Fruit fly (Drosophila melanogaster) whole organism, embryonic: ENCODE data around the gene CG31126.

Source experiments
- Ada2b ChIP-seq: fragments of 200-800 bp; sonication (Bioruptor generic); IDR thresholded peaks from 2 replicates; pipeline ENCODE4 v1.3.6; 2022; ENCODE audit warnings: missing biosample characterization, missing genetic modification characterization
- CG12071 ChIP-seq: fragments of 200-800 bp; sonication (Bioruptor generic); optimal IDR thresholded peaks from 3 replicates; lab custom pipeline; 2018; ENCODE audit warnings: missing biosample characterization, mild to moderate bottlenecking, missing genetic modification characterization
- CG12236 ChIP-seq: fragments of 200-800 bp; sonication (Bioruptor generic); optimal IDR thresholded peaks from 2 replicates; lab custom pipeline; 2016; ENCODE audit warnings: missing biosample characterization, missing genetic modification characterization
- CG13624 ChIP-seq: fragments of 200-800 bp; sonication (Bioruptor generic); optimal IDR thresholded peaks from 2 replicates; lab custom pipeline; 2016; ENCODE audit warnings: missing biosample characterization, missing genetic modification characterization
- CG15479 ChIP-seq: fragments of 200-800 bp; sonication (Bioruptor generic); optimal IDR thresholded peaks from 3 replicates; lab custom pipeline; 2019; ENCODE audit warnings: missing biosample characterization, mild to moderate bottlenecking, missing genetic modification characterization, moderate library complexity
- CG15514 ChIP-seq: fragments of 200-800 bp; sonication (Bioruptor generic); optimal IDR thresholded peaks from 3 replicates; lab custom pipeline; 2017; ENCODE audit warnings: missing biosample characterization, missing genetic modification characterization, mild to moderate bottlenecking, moderate library complexity, missing genetic modification reagents
- CG1602 ChIP-seq: fragments of 200-800 bp; sonication (Bioruptor generic); optimal IDR thresholded peaks from 3 replicates; lab custom pipeline; 2016; ENCODE audit warnings: missing biosample characterization, missing genetic modification characterization
- CG17186 ChIP-seq: fragments of 200-800 bp; sonication (Bioruptor generic); optimal IDR thresholded peaks from 3 replicates; lab custom pipeline; 2017; ENCODE audit warnings: missing biosample characterization, missing genetic modification reagents, missing genetic modification characterization
- CG17568 ChIP-seq: fragments of 200-800 bp; sonication (Bioruptor generic); optimal IDR thresholded peaks from 2 replicates; lab custom pipeline; 2018; ENCODE audit warnings: missing biosample characterization, mild to moderate bottlenecking, missing genetic modification characterization, moderate library complexity
- CG18262 ChIP-seq: fragments of 200-800 bp; optimal IDR thresholded peaks from 3 replicates; lab custom pipeline; 2019; ENCODE audit warnings: missing biosample characterization, mild to moderate bottlenecking, missing genetic modification characterization, moderate library complexity
- CG18599 ChIP-seq: fragments of 200-800 bp; sonication (Bioruptor generic); optimal IDR thresholded peaks from 3 replicates; lab custom pipeline; 2017; ENCODE audit warnings: missing biosample characterization, missing genetic modification characterization, mild to moderate bottlenecking, moderate library complexity, missing genetic modification reagents
- CG2116 ChIP-seq: fragments of 200-800 bp; sonication (Bioruptor generic); optimal IDR thresholded peaks from 3 replicates; lab custom pipeline; 2018; ENCODE audit warnings: missing biosample characterization, mild to moderate bottlenecking, missing genetic modification characterization
- CG2129 ChIP-seq: fragments of 200-800 bp; sonication (Bioruptor generic); IDR thresholded peaks from 2 replicates; pipeline ENCODE4 v1.3.6; 2022; ENCODE audit warnings: missing biosample characterization, missing genetic modification characterization; ENCODE audit not compliant: partially characterized antibody
- CG2199 ChIP-seq: fragments of 200-800 bp; sonication (Bioruptor generic); IDR thresholded peaks from 3 replicates; pipeline ENCODE4 v1.3.6; 2022; ENCODE audit warnings: missing biosample characterization, missing genetic modification characterization
- CG2202 ChIP-seq: fragments of 200-800 bp; sonication (Bioruptor generic); optimal IDR thresholded peaks from 2 replicates; lab custom pipeline; 2018; ENCODE audit warnings: missing biosample characterization, mild to moderate bottlenecking, missing genetic modification characterization
- CG32532 ChIP-seq: fragments of 200-800 bp; sonication (Bioruptor generic); IDR thresholded peaks from 2 replicates; pipeline ENCODE4 v1.3.6; 2022; ENCODE audit warnings: missing biosample characterization, missing genetic modification characterization
- CG4854 ChIP-seq: fragments of 200-800 bp; sonication (Bioruptor generic); optimal IDR thresholded peaks from 2 replicates; lab custom pipeline; 2016; ENCODE audit warnings: missing biosample characterization, missing genetic modification characterization, inconsistent platforms
- CG7745 ChIP-seq: fragments of 200-800 bp; sonication (Bioruptor generic); optimal IDR thresholded peaks from 2 replicates; lab custom pipeline; 2018; ENCODE audit warnings: missing biosample characterization, mild to moderate bottlenecking, missing genetic modification characterization, moderate library complexity
- CG7786 ChIP-seq: fragments of 200-800 bp; sonication (Bioruptor generic); optimal IDR thresholded peaks from 2 replicates; lab custom pipeline; 2016; ENCODE audit warnings: missing biosample characterization, missing genetic modification characterization
- CG8359 ChIP-seq: fragments of 200-800 bp; sonication (Bioruptor generic); optimal IDR thresholded peaks from 2 replicates; lab custom pipeline; 2017; ENCODE audit warnings: missing biosample characterization, mild to moderate bottlenecking, missing genetic modification characterization, borderline replicate concordance
- CG8478 ChIP-seq: fragments of >200 bp; optimal IDR thresholded peaks from 2 replicates; lab custom pipeline; 2018
- CoRest ChIP-seq: fragments of 200-800 bp; sonication (Bioruptor generic); optimal IDR thresholded peaks from 3 replicates; lab custom pipeline; 2018; ENCODE audit warnings: missing biosample characterization, mild to moderate bottlenecking, missing genetic modification characterization, moderate library complexity
- E2f1 ChIP-seq: fragments of 200-800 bp; sonication (Bioruptor generic); IDR thresholded peaks from 2 replicates; pipeline ENCODE4 v1.3.6; 2022; ENCODE audit warnings: missing biosample characterization, missing genetic modification characterization
- E2f2 ChIP-seq: fragments of 200-800 bp; sonication (Bioruptor generic); IDR thresholded peaks from 2 replicates; pipeline ENCODE4 v1.3.6; 2022; ENCODE audit warnings: missing biosample characterization, missing genetic modification characterization
- Eip74EF ChIP-seq, 2 experiments: fragments of 200-800 bp in 1 of 2; fragments of >200 bp in 1 of 2; sonication (Bioruptor generic) in 1 of 2; optimal IDR thresholded peaks; 2 replicates each; lab custom pipeline; 2017 to 2019; ENCODE audit warnings: missing biosample characterization in 2 of 2, missing genetic modification characterization in 2 of 2, mild to moderate bottlenecking in 1 of 2, moderate library complexity in 1 of 2
- HmgZ ChIP-seq: fragments of 200-800 bp; sonication (Bioruptor generic); optimal IDR thresholded peaks from 2 replicates; lab custom pipeline; 2018; ENCODE audit warnings: missing biosample characterization, mild to moderate bottlenecking, missing genetic modification characterization
- Hsf ChIP-seq: fragments of 200-800 bp; sonication (Bioruptor generic); optimal IDR thresholded peaks from 3 replicates; lab custom pipeline; 2016; ENCODE audit warnings: missing biosample characterization, missing genetic modification characterization
- Med ChIP-seq: fragments of 200-800 bp; sonication (Bioruptor generic); peaks from one replicate; lab custom pipeline; 2016; ENCODE audit warnings: missing biosample characterization, missing genetic modification characterization, mild to moderate bottlenecking, inconsistent platforms, moderate library complexity
- NfI ChIP-seq: fragments of 200-800 bp; sonication (Bioruptor generic); optimal IDR thresholded peaks from 3 replicates; lab custom pipeline; 2018; ENCODE audit warnings: missing biosample characterization, mild to moderate bottlenecking, missing genetic modification characterization, moderate library complexity
- amos ChIP-seq: fragments of 200-800 bp; sonication (Bioruptor generic); IDR thresholded peaks from 2 replicates; pipeline ENCODE4 v1.3.6; 2022; ENCODE audit warnings: missing biosample characterization, missing genetic modification characterization; ENCODE audit not compliant: partially characterized antibody
- corto ChIP-seq: fragments of 200-800 bp; sonication (Bioruptor generic); optimal IDR thresholded peaks from 2 replicates; lab custom pipeline; 2016; ENCODE audit warnings: missing biosample characterization, mild to moderate bottlenecking, missing genetic modification characterization, moderate library complexity
- dan ChIP-seq: fragments of 200-800 bp; sonication (Bioruptor generic); IDR thresholded peaks from 2 replicates; pipeline ENCODE4 v1.3.6; 2022; ENCODE audit warnings: missing biosample characterization, missing genetic modification characterization
- dm ChIP-seq: fragments of 200-800 bp; sonication (Bioruptor generic); optimal IDR thresholded peaks from 3 replicates; lab custom pipeline; 2016; ENCODE audit warnings: missing biosample characterization, missing genetic modification characterization
- dpn ChIP-seq, 2 experiments: fragments of 200-800 bp; sonication (Bioruptor generic); optimal IDR thresholded peaks; 3 replicates each; lab custom pipeline; 2016; ENCODE audit warnings: missing biosample characterization in 2 of 2, missing genetic modification characterization in 2 of 2
- en ChIP-seq: fragments of 200-800 bp; sonication (Bioruptor generic); optimal IDR thresholded peaks from 2 replicates; lab custom pipeline; 2016; ENCODE audit warnings: missing biosample characterization, missing genetic modification characterization
- gfzf ChIP-seq: fragments of 200-800 bp; sonication (Bioruptor generic); optimal IDR thresholded peaks from 2 replicates; lab custom pipeline; 2016; ENCODE audit warnings: missing biosample characterization, mild to moderate bottlenecking, missing genetic modification characterization, moderate library complexity
- gt ChIP-seq: fragments of 200-800 bp; sonication (Bioruptor generic); IDR thresholded peaks from 2 replicates; pipeline ENCODE4 v1.3.6; 2022; ENCODE audit warnings: missing biosample characterization, missing genetic modification characterization
- hbn ChIP-seq: fragments of 200-800 bp; sonication (Bioruptor generic); IDR thresholded peaks from 2 replicates; pipeline ENCODE4 v1.3.6; 2022; ENCODE audit warnings: missing biosample characterization, missing genetic modification characterization; ENCODE audit not compliant: partially characterized antibody
- ken ChIP-seq: fragments of 200-800 bp; sonication (Bioruptor generic); IDR thresholded peaks from 3 replicates; pipeline ENCODE4 v1.3.6; 2022; ENCODE audit warnings: missing biosample characterization, missing genetic modification characterization
- mam ChIP-seq: fragments of 200-800 bp; sonication (Bioruptor generic); optimal IDR thresholded peaks from 3 replicates; lab custom pipeline; 2016; ENCODE audit warnings: missing biosample characterization, missing genetic modification characterization
- nom ChIP-seq: fragments of 200-800 bp; sonication (Bioruptor generic); optimal IDR thresholded peaks from 2 replicates; lab custom pipeline; 2017; ENCODE audit warnings: missing biosample characterization, missing genetic modification characterization, mild to moderate bottlenecking, moderate library complexity, missing genetic modification reagents
- pan ChIP-seq, 4 experiments: fragments of >200 bp in 3 of 4; fragments of 200-800 bp in 1 of 4; sonication (Bioruptor generic) in 1 of 4; optimal IDR thresholded peaks in 3 of 4; IDR thresholded peaks in 1 of 4; 2 replicates each; pipeline versions ENCODE4 v1.3.6 to Lab custom; 2017 to 2022; ENCODE audit warnings: missing biosample characterization in 2 of 4, missing genetic modification characterization in 2 of 4, mixed read lengths in 1 of 4
- phol ChIP-seq: fragments of 200-800 bp; sonication (Bioruptor generic); optimal IDR thresholded peaks from 3 replicates; lab custom pipeline; 2018; ENCODE audit warnings: missing biosample characterization, mild to moderate bottlenecking, missing genetic modification characterization, moderate library complexity
- pnt ChIP-seq: fragments of 200-800 bp; sonication (Bioruptor generic); optimal IDR thresholded peaks from 3 replicates; lab custom pipeline; 2016; ENCODE audit warnings: missing biosample characterization, missing genetic modification characterization
- sima ChIP-seq: fragments of 200-800 bp; sonication (Bioruptor generic); optimal IDR thresholded peaks from 2 replicates; lab custom pipeline; 2016; ENCODE audit warnings: missing biosample characterization, missing genetic modification characterization
- ssp ChIP-seq: fragments of 200-800 bp; sonication (Bioruptor generic); IDR thresholded peaks from 2 replicates; pipeline ENCODE4 v1.3.6; 2022; ENCODE audit warnings: missing biosample characterization, missing genetic modification characterization
- tio ChIP-seq: fragments of 200-800 bp; sonication (Bioruptor generic); optimal IDR thresholded peaks from 2 replicates; lab custom pipeline; 2017; ENCODE audit warnings: missing biosample characterization, missing genetic modification characterization, inconsistent platforms
- toy ChIP-seq: fragments of 200-800 bp; sonication (Bioruptor generic); IDR thresholded peaks from 2 replicates; pipeline ENCODE4 v1.3.6; 2022; ENCODE audit warnings: missing biosample characterization, missing genetic modification characterization
- zfh2 ChIP-seq: fragments of 200-800 bp; sonication (Bioruptor generic); optimal IDR thresholded peaks from 2 replicates; lab custom pipeline; 2016; ENCODE audit warnings: missing biosample characterization, missing genetic modification characterization

CG31126 gene

DNA sequence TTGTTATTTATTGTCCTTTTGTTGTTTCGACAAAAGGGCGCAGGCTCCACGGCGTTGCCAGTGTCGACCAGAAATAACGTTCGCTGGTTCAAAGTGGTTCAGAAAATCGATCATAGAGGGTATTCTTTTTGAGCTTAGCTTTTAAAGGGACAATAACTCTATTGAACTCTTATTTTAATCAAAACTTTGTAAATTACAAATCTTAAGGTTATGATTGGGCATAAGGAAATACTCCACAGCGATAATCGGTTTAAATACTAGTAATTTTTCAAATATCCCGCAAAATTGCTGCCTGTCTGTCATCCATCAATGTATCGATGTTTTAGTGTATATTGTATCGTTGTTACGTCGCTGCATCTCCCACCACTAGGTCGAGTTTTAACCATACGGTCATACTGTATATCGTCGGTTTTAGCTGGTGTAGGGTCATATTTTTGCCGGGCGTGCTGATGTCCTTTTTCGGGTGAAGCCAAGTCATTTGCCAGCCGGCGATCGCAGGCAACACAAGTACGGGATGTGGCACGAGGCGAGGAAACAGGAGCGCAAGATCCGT is 4.6 kb upstream of the CG31126 start, which contains the start of the genes CG31125 and CG6695 (continued):
- TF ChIP-seq CG8359 (no peak), CG15514 (GFP tag; lab: Kevin White, UChicago) (peak; percentile 98), pan (optimal IDR thresholded peaks at IDR 0.05; lab: Kevin White, UChicago) (no peak), pan (GFP tag; optimal IDR thresholded peaks at IDR 0.05 in 1 of 2, IDR thresholded peaks at IDR 0.05 in 1 of 2) (no peak), CG32532 (peak; percentile 56; the same call in 1 of the 2 replicates), CG15479 (GFP tag; lab: Kevin White, UChicago) (no peak), CG4854 (GFP tag; lab: Kevin White, UChicago) (peak; percentile 28), gt (GFP tag; lab: Robert Waterston, UW) (no peak), CG8478 (lab: Kevin White, UChicago) (no peak), CG18262 (tag; lab: Kevin White, UChicago) (peak; percentile 56), ken (peak; percentile 46; the same call in 1 of the 3 replicates), sima (GFP tag; lab: Kevin White, UChicago) (no peak), CG2116 (peak; percentile 94), NfI (GFP tag; lab: Kevin White, UChicago) (peak; percentile 5), zfh2 (GFP tag; lab: Kevin White, UChicago) (peak; percentile 77), CG2129 (GFP tag; lab: Robert Waterston, UW) (peak; percentile 55; the same call in 1 of the 2 replicates), CG7786 (GFP tag; lab: Kevin White, UChicago) (peak; percentile 71), hbn (GFP tag; lab: Robert Waterston, UW) (peak; percentile 68), CG7745 (tag; lab: Kevin White, UChicago) (no peak), CG17186 (peak; percentile 47), ssp (GFP tag; lab: Robert Waterston, UW) (peak; percentile 53), CG1602 (peak; percentile 41), phol (tag; lab: Kevin White, UChicago) (peak; percentile 82), E2f2 (GFP tag; lab: Robert Waterston, UW) (peak; percentile 92), CG17568 (GFP tag; lab: Kevin White, UChicago) (no peak), CG2199 (GFP tag; lab: Robert Waterston, UW) (no peak), dpn (GFP tag; optimal IDR thresholded peaks at IDR 0.05; lab: Kevin White, UChicago) (peak; percentile 65 to 67), toy (GFP tag; lab: Robert Waterston, UW) (no peak), amos (GFP tag; lab: Robert Waterston, UW) (peak; percentile 89), corto (no peak), E2f1 (GFP tag; lab: Robert Waterston, UW) (no peak), tio (GFP tag; lab: Kevin White, UChicago) (no peak), Ada2b (GFP tag; lab: Robert Waterston, UW) (no peak), pnt (peak; percentile 55), CG12236 (GFP tag; lab: Kevin White, UChicago) (peak; percentile 28), en (no peak), CG2202 (tag; lab: Kevin White, UChicago) (no peak), CoRest (tag; lab: Kevin White, UChicago) (peak; percentile 77), dan (GFP tag; lab: Robert Waterston, UW) (no peak), dm (GFP tag; lab: Kevin White, UChicago) (peak; percentile 68), Med (GFP tag; lab: Kevin White, UChicago) (peak; percentile 93), CG18599 (GFP tag; lab: Kevin White, UChicago) (no peak), CG12071 (no peak), Hsf (GFP tag; lab: Kevin White, UChicago) (peak; percentile 49), HmgZ (tag; lab: Kevin White, UChicago) (peak; percentile 65), nom (GFP tag; lab: Kevin White, UChicago) (no peak), Eip74EF (GFP tag; optimal IDR thresholded peaks at IDR 0.05; lab: Kevin White, UChicago) (no peak), CG13624 (GFP tag; lab: Kevin White, UChicago) (peak; percentile 68), gfzf (GFP tag; lab: Kevin White, UChicago) (peak; percentile 76), mam (peak; percentile 78)
